Comparison of ENCODE assay signal across 4 fruit fly cellular contexts in genomic region chr2L:9252947-9253346, dm6.
A peak's percentile ranks its signal among the peaks of the same experiment; 100 is the strongest.
TF ChIP-seq lines count a peak whose summit lies in the region.

Gene borr (minus strand): TSS chr2L:9253118.

- TF ChIP-seq CTCF in whole organism, embryonic (GFP tag; optimal IDR thresholded peaks at IDR 0.05; lab: Kevin White, UChicago): no peak

TF ChIP-seq in whole organism, adult, 20 proteins besides CTCF, POLR2A, EP300 and RAD21:
- peak; percentile 33 for TF ChIP-seq kay (GFP tag; lab: Kevin White, UChicago; ENCODE audit: borderline replicate concordance)
- TF ChIP-seq toe (GFP tag; optimal IDR thresholded peaks at IDR 0.05; lab: Kevin White, UChicago): no peak

TF ChIP-seq in whole organism, embryonic, 481 proteins besides CTCF, POLR2A, EP300 and RAD21 (continues in another document):
- TF ChIP-seq CG14710 (tag; optimal IDR thresholded peaks at IDR 0.05; lab: Kevin White, UChicago) (peak; percentile 38), sr (GFP tag; IDR thresholded peaks at IDR 0.05; lab: Robert Waterston, UW) (no peak), kni (GFP tag; optimal IDR thresholded peaks at IDR 0.05; lab: Kevin White, UChicago) (no peak), CG3163 (GFP tag; optimal IDR thresholded peaks at IDR 0.05; lab: Kevin White, UChicago) (no peak), lab (GFP tag; optimal IDR thresholded peaks at IDR 0.05; lab: Kevin White, UChicago) (no peak), CG8765 (GFP tag; IDR thresholded peaks at IDR 0.05; lab: Robert Waterston, UW) (no peak), Dp (GFP tag; optimal IDR thresholded peaks at IDR 0.05; lab: Kevin White, UChicago) (peak; percentile 98), MBD-R2 (GFP tag; IDR thresholded peaks at IDR 0.05; lab: Robert Waterston, UW) (peak; percentile 38), disco-r (GFP tag; optimal IDR thresholded peaks at IDR 0.05; lab: Kevin White, UChicago) (no peak), fd102C (GFP tag; optimal IDR thresholded peaks at IDR 0.05; lab: Kevin White, UChicago) (no peak), MESR4 (GFP tag; optimal IDR thresholded peaks at IDR 0.05; lab: Kevin White, UChicago) (peak; percentile 4), Myb (GFP tag; optimal IDR thresholded peaks at IDR 0.05; lab: Kevin White, UChicago) (peak; percentile 79), CG4617 (GFP tag; optimal IDR thresholded peaks at IDR 0.05; lab: Kevin White, UChicago; ENCODE audit: borderline replicate concordance) (peak; percentile 13), peb (GFP tag; IDR thresholded peaks at IDR 0.05; lab: Robert Waterston, UW) (no peak), CG6791 (GFP tag; IDR thresholded peaks at IDR 0.05; lab: Robert Waterston, UW; ENCODE audit: partially characterized antibody) (no peak), CG1792 (GFP tag; optimal IDR thresholded peaks at IDR 0.05; lab: Kevin White, UChicago) (no peak), gfzf (GFP tag; optimal IDR thresholded peaks at IDR 0.05; lab: Kevin White, UChicago) (peak; percentile 77), CG17612 (GFP tag; IDR thresholded peaks at IDR 0.05; lab: Robert Waterston, UW) (no peak), stwl (tag; optimal IDR thresholded peaks at IDR 0.05; lab: Kevin White, UChicago) (peak; percentile 71), az2 (GFP tag; optimal IDR thresholded peaks at IDR 0.05; lab: Kevin White, UChicago) (peak; percentile 1), pzg (GFP tag; optimal IDR thresholded peaks at IDR 0.05; lab: Kevin White, UChicago) (peak; percentile 69), CoRest (tag; optimal IDR thresholded peaks at IDR 0.05; lab: Kevin White, UChicago) (peak; percentile 31), trem (tag; optimal IDR thresholded peaks at IDR 0.05; lab: Kevin White, UChicago) (peak; percentile 54), YL-1 (GFP tag; optimal IDR thresholded peaks at IDR 0.05; lab: Kevin White, UChicago) (peak; percentile 20), so (GFP tag; IDR thresholded peaks at IDR 0.05; lab: Robert Waterston, UW) (no peak), NC2α (GFP tag; optimal IDR thresholded peaks at IDR 0.05; lab: Kevin White, UChicago) (no peak), E2f2 (GFP tag; IDR thresholded peaks at IDR 0.05; lab: Robert Waterston, UW) (peak; percentile 99), Ets97D (GFP tag; optimal IDR thresholded peaks at IDR 0.05; lab: Kevin White, UChicago) (peak; percentile 12), CG3847 (GFP tag; IDR thresholded peaks at IDR 0.05; lab: Robert Waterston, UW) (peak; percentile 61; the same call in 1 of the 2 replicates), bcd (GFP tag; optimal IDR thresholded peaks at IDR 0.05; lab: Kevin White, UChicago) (no peak)

TF ChIP-seq in whole organism, prepupa, 60 proteins besides CTCF, POLR2A, EP300 and RAD21:
- TF ChIP-seq Eip78C (GFP tag; lab: Kevin White, UChicago) (peak; percentile 22), CG31627 (GFP tag; optimal IDR thresholded peaks at IDR 0.05; lab: Kevin White, UChicago) (no peak)

TF ChIP-seq in whole organism, wandering third instar larva, 38 proteins besides CTCF, POLR2A, EP300 and RAD21:
- no peak for TF ChIP-seq Vsx2 (GFP tag; optimal IDR thresholded peaks at IDR 0.05; lab: Kevin White, UChicago; ENCODE audit: partially characterized antibody)
- no peak for TF ChIP-seq Rel (GFP tag; optimal IDR thresholded peaks at IDR 0.05; lab: Kevin White, UChicago)
- peak; percentile 34 for TF ChIP-seq Rel (tag; optimal IDR thresholded peaks at IDR 0.05; lab: Kevin White, UChicago)
- TF ChIP-seq HLH106 (tag; optimal IDR thresholded peaks at IDR 0.05; lab: Kevin White, UChicago): no peak
